Fruit fly (Drosophila melanogaster) whole organism, adult: ENCODE results near the gene CG18233.

ENCODE experiments used
- CG11617 ChIP-seq: fragments of 200-800 bp; sonication (Bioruptor generic); optimal IDR thresholded peaks from 2 replicates; lab custom pipeline; 2017; ENCODE audit warnings: mild to moderate bottlenecking, missing biosample characterization, missing genetic modification reagents, missing genetic modification characterization
- CG12768 ChIP-seq: fragments of 200-800 bp; sonication (Bioruptor generic); optimal IDR thresholded peaks from 2 replicates; lab custom pipeline; 2017; ENCODE audit warnings: missing biosample characterization, missing genetic modification characterization, mild to moderate bottlenecking, moderate library complexity, missing genetic modification reagents
- CG14711 ChIP-seq: fragments of 200-800 bp; sonication (Bioruptor generic); optimal IDR thresholded peaks from 2 replicates; lab custom pipeline; 2018; ENCODE audit warnings: missing biosample characterization, mild to moderate bottlenecking, missing genetic modification characterization, moderate library complexity
- CG1620 ChIP-seq: fragments of 200-800 bp; sonication (Bioruptor generic); optimal IDR thresholded peaks from 2 replicates; lab custom pipeline; 2016; ENCODE audit warnings: missing biosample characterization, missing genetic modification characterization
- CG33017 ChIP-seq: fragments of 200-800 bp; sonication (Bioruptor generic); optimal IDR thresholded peaks from 2 replicates; lab custom pipeline; 2018; ENCODE audit warnings: missing biosample characterization, mild to moderate bottlenecking, missing genetic modification characterization, moderate library complexity
- CG5204 ChIP-seq: fragments of 200-800 bp; sonication (Bioruptor generic); optimal IDR thresholded peaks from 2 replicates; lab custom pipeline; 2016; ENCODE audit warnings: missing biosample characterization, missing genetic modification characterization
- CG7045 ChIP-seq: fragments of 200-800 bp; sonication (Bioruptor generic); optimal IDR thresholded peaks from 2 replicates; lab custom pipeline; 2017; ENCODE audit warnings: missing biosample characterization, mild to moderate bottlenecking, missing genetic modification characterization
- CG7101 ChIP-seq: fragments of 200-800 bp; sonication (Bioruptor generic); optimal IDR thresholded peaks from 2 replicates; lab custom pipeline; 2018; ENCODE audit warnings: missing biosample characterization, mild to moderate bottlenecking, missing genetic modification characterization, moderate library complexity
- Clk ChIP-seq: fragments of 200-800 bp; sonication (Bioruptor generic); optimal IDR thresholded peaks from 2 replicates; lab custom pipeline; 2017; ENCODE audit warnings: missing biosample characterization, missing genetic modification characterization
- Crg-1 ChIP-seq: fragments of 200-800 bp; sonication (Bioruptor generic); optimal IDR thresholded peaks from 2 replicates; lab custom pipeline; 2016; ENCODE audit warnings: missing biosample characterization, missing genetic modification characterization
- Hr96 ChIP-seq: fragments of 200-800 bp; sonication (Bioruptor generic); optimal IDR thresholded peaks from 2 replicates; lab custom pipeline; 2016; ENCODE audit warnings: missing biosample characterization, missing genetic modification characterization
- Mnt ChIP-seq: fragments of 200-800 bp; sonication (Bioruptor generic); optimal IDR thresholded peaks from 2 replicates; lab custom pipeline; 2016; ENCODE audit warnings: missing biosample characterization, mild to moderate bottlenecking, missing genetic modification characterization
- bab1 ChIP-seq: fragments of 200-800 bp; sonication (Bioruptor generic); optimal IDR thresholded peaks from 3 replicates; lab custom pipeline; 2019; ENCODE audit warnings: missing biosample characterization, mild to moderate bottlenecking, missing genetic modification characterization, moderate library complexity
- cic ChIP-seq: fragments of 200-800 bp; sonication (Bioruptor generic); optimal IDR thresholded peaks from 2 replicates; lab custom pipeline; 2017; ENCODE audit warnings: missing biosample characterization, mild to moderate bottlenecking, missing genetic modification characterization, moderate library complexity
- cnc ChIP-seq, 2 experiments: fragments of >200 bp; optimal IDR thresholded peaks; 2 replicates each; lab custom pipeline; 2017
- kay ChIP-seq: fragments of 200-800 bp; sonication (Bioruptor generic); peaks from one replicate; lab custom pipeline; 2016; ENCODE audit warnings: missing biosample characterization, missing genetic modification characterization, borderline replicate concordance
- ovo ChIP-seq: fragments of 200-800 bp; sonication (Bioruptor generic); optimal IDR thresholded peaks from 2 replicates; lab custom pipeline; 2016; ENCODE audit warnings: missing biosample characterization, missing genetic modification characterization
- pad ChIP-seq: fragments of 200-800 bp; sonication (Bioruptor generic); optimal IDR thresholded peaks from 3 replicates; lab custom pipeline; 2017; ENCODE audit warnings: missing biosample characterization, missing genetic modification characterization, mild to moderate bottlenecking, moderate library complexity, missing genetic modification reagents
- tj ChIP-seq: fragments of 200-800 bp; sonication (Bioruptor generic); optimal IDR thresholded peaks from 3 replicates; lab custom pipeline; 2017; ENCODE audit warnings: missing biosample characterization, mild to moderate bottlenecking, missing genetic modification characterization, moderate library complexity
- toe ChIP-seq: fragments of 200-800 bp; sonication (Bioruptor generic); optimal IDR thresholded peaks from 2 replicates; lab custom pipeline; 2016; ENCODE audit warnings: missing biosample characterization, missing genetic modification characterization

The CG18233 gene

DNA sequence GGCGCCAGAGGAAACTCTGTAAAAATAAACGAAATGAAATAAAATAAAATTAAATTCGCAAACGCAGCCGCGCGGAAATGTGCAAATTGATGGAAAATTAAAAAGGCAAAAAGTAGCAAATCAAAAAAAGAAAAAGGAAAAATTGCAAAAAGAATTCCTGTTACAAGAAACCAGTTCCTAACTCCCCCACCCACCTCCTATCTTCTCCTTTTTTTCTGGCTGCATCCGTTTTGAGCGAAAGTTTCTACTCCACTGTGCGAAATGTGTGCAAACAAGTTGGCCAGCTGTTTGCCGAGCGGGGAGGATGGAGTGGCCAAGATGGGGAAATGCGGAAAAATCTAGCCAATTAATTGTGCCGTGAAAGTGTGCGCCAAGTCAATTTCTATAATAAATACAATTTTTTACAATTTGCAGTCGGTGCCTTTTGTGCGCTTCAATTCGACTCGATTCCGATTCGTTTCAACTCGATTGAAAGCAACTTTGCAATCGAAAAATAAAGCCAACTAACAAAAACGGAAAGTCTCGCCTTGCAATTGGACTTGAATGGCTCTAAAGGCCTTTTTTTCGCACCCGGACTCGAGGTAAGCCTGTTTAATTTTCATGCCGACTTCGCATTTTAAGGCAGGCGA, 21.3 kb downstream of the CG18233 start:
- TF ChIP-seq kay (GFP tag; lab: Kevin White, UChicago) (no peak), tj (GFP tag; lab: Kevin White, UChicago) (peak; percentile 21)

DNA sequence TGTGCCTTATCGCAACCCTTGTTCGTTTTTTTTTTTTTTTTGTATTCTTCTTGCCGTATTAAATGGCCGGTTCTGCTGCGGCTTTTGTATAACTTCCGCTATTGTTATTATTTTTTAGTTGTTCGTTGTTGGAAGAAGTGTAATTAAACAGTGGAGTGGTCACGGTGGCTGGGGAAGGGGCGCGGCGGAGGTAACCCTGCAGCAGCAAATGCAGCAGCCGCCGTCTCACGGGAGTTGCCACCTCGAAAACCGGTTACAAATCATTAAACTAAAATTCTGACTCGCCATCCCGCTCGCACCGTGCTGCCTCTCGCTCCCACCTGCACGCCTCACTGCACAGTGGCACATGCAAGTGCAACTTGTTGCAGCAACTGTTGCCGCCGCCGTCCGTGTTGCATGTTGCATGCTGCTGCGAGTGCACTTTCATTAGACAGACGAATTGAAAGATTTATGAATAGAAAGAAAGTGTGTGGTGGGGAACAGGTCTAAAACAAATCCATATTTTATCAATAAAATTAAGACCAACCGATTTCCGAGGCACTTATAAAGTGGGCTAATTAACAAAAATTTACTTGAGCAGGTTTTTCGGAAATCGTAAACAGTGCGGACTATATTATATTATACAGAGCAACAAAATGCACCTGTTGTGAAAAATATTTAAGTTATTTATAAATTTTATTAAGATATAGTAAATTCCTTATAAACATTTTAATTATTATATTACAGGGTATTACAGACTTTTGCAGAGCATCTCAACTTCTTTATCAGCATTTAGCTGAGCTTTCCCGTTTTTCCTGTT, 22.6 kb downstream of the CG18233 start:
- TF ChIP-seq CG7101 (tag; lab: Kevin White, UChicago) (no peak), kay (GFP tag; lab: Kevin White, UChicago) (peak; percentile 11)

DNA sequence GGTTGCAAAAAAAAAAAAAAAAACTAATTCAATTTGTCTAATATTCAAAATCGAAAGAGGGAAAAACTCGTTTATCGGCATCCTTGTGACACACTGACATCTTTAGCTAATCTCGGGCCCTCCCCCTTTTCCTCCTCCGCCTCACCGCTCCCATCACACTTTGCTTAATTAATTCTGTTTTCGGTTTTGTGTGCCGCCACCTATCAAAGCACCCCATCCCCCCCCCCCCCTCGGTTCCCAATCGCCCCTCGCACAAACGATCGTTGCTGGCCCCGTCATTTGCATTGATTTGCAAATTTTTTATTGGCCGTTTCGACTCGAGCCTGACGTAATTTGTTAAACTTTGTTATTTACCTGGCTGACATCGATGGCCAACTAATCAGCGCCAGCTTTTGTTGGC, 23.2 kb downstream of the CG18233 start:
- TF ChIP-seq tj (GFP tag; lab: Kevin White, UChicago) = peak; percentile 31
- TF ChIP-seq kay (GFP tag; lab: Kevin White, UChicago) = no peak

DNA sequence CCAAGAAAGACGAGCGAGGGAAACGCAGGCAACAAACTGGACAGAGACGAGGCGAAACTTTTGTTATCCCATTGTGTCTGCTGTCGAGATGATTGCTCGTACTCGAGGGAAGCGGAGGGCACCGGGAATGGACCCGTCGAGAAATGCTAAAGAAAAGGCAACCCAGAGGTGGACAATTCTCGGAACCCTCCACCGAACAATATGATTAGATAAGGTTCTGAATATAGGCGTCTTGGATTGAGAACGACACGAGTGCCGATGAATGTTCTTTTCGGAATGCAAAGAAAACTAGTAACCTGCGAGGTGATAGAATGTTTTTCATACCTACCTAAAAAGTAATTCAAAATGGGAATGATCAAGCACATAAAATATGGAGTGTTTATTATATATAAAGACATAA, 24.6 kb downstream of the CG18233 start:
- no peak for TF ChIP-seq kay (GFP tag; lab: Kevin White, UChicago)

DNA sequence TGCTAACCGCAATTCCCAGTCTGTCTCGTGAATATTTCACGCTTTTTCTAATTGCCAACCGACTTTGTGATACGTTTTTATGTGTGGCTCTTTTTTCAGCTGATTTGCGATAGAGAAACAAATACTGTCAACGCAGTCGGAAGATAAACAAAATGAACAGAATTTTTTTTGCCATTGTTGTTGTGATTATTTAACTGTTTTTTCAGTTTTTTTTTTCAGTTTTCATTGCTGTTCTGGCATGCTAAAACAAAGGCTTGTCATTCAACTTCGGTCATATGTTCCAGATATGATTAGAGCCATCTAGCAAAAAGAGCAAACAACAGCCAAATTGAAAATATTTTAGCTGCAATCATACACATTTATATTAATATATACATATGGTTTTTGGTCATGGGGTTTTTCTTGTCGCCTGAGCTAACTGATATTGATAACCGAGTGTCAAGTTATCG, 26.9 kb downstream of the CG18233 start:
- TF ChIP-seq cnc (optimal IDR thresholded peaks at IDR 0.05; lab: Kevin White, UChicago) (no peak), toe (GFP tag; lab: Kevin White, UChicago) (no peak), CG5204 (GFP tag; lab: Kevin White, UChicago) (no peak), CG12768 (GFP tag; lab: Kevin White, UChicago) (no peak), tj (GFP tag; lab: Kevin White, UChicago) (no peak), Hr96 (GFP tag; lab: Kevin White, UChicago) (no peak), CG14711 (tag; lab: Kevin White, UChicago) (no peak), ovo (GFP tag; lab: Kevin White, UChicago) (no peak), CG7045 (GFP tag; lab: Kevin White, UChicago) (no peak), CG33017 (tag; lab: Kevin White, UChicago) (no peak), Crg-1 (GFP tag; lab: Kevin White, UChicago) (no peak), Mnt (GFP tag; lab: Kevin White, UChicago) (no peak), cic (GFP tag; lab: Kevin White, UChicago) (no peak), CG7101 (tag; lab: Kevin White, UChicago) (no peak), kay (GFP tag; lab: Kevin White, UChicago) (no peak), bab1 (GFP tag; lab: Kevin White, UChicago) (no peak), pad (GFP tag; lab: Kevin White, UChicago) (no peak), CG1620 (GFP tag; lab: Kevin White, UChicago) (no peak), Clk (GFP tag; lab: Kevin White, UChicago) (no peak)

DNA sequence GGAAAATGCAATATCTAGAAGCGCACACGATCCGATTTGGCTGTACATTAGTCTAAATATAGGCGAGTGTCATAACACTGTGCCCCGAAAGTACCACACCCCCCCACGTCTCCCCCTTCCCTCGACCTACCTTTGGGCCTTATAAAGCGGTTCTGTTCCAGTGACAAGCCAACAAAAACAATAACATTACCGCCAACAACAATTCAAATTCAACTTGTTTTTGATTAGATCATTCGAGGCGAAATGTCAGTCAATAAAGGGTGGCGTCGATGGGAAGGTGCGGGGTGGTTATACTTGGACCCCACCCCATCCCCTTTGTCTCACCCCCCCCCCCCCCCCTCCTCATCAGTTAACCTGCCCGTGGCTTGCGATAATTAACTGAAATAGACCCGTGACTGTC, 27.8 kb downstream of the CG18233 start:
- peak; percentile 13 for TF ChIP-seq ovo (GFP tag; lab: Kevin White, UChicago)
- TF ChIP-seq CG5204 (GFP tag; lab: Kevin White, UChicago) = no peak

DNA sequence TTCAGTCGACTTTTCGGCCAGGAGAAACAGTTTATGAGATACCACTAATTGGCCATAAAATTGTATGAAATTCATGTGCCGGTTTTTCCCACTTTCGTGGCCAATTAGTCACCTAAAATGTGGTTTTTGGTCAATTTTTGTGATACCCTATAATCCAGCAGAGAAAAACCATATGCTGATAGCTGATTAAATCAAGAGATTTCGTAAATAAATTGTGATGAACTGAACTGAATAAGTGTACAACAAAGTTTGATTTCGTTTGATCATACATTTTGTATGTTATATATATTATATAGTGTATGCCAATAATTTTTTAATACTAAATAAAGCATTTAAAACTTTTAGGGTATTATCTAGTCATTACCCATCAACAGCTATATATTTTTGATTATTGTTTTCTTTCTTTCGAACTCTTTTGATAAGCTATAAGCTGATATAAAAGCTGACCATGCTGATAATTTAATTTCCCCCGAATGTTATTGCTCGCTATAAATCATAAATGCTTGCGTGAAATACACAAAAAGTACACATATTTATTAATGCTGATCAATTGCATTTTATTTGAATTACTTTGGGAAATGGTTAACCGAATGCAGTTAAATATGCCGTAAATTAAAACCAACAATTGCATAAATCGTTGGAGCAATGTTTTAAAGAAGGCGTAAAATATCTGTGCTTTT, 29.7 kb downstream of the CG18233 start:
- TF ChIP-seq CG1620 (GFP tag; lab: Kevin White, UChicago) = no peak
- peak; percentile 87 for TF ChIP-seq tj (GFP tag; lab: Kevin White, UChicago)
- peak; percentile 16 for TF ChIP-seq kay (GFP tag; lab: Kevin White, UChicago)
- peak; percentile 26 for TF ChIP-seq bab1 (GFP tag; lab: Kevin White, UChicago)
- no peak for TF ChIP-seq Clk (GFP tag; lab: Kevin White, UChicago)
- peak; percentile 6 for TF ChIP-seq CG7101 (tag; lab: Kevin White, UChicago)

DNA sequence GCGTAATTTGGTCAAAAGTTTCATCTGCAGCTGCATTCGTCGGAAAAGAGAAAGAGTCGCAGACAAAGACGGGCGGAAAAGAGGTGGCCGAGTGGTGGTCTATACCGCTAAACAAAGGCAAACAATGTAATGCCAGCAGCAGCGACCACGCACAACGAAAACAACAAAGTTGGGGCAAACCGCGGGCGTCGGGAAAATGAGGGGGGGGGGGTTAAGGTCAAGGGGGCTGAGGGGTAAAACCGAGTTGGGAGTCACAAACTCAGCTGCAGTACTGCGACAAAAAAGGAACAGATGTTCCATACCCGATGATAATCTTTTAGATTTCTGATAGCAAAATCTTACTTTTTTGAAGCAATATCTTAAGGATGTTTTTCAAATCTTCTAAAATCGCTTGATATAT, 31.5 kb downstream of the CG18233 start:
- TF ChIP-seq Mnt (GFP tag; lab: Kevin White, UChicago) (no peak), Crg-1 (GFP tag; lab: Kevin White, UChicago) (no peak), CG11617 (GFP tag; lab: Kevin White, UChicago) (no peak), kay (GFP tag; lab: Kevin White, UChicago) (no peak), cic (GFP tag; lab: Kevin White, UChicago) (no peak), bab1 (GFP tag; lab: Kevin White, UChicago) (no peak), ovo (GFP tag; lab: Kevin White, UChicago) (no peak), CG5204 (GFP tag; lab: Kevin White, UChicago) (no peak), CG1620 (GFP tag; lab: Kevin White, UChicago) (no peak), toe (GFP tag; lab: Kevin White, UChicago) (no peak), CG7101 (tag; lab: Kevin White, UChicago) (no peak)
